Fruit fly (Drosophila melanogaster) whole organism, embryonic: ENCODE results near the gene Ifrd1.

ENCODE experiments used
- Bgb ChIP-seq: fragments of 200-800 bp; sonication (Bioruptor generic); IDR thresholded peaks from 2 replicates; pipeline ENCODE4 v1.3.6; 2022; ENCODE audit warnings: missing biosample characterization, missing genetic modification characterization; ENCODE audit not compliant: partially characterized antibody
- CG10209 ChIP-seq: fragments of 200-800 bp; sonication (Bioruptor generic); optimal IDR thresholded peaks from 3 replicates; lab custom pipeline; 2017; ENCODE audit warnings: missing biosample characterization, mild to moderate bottlenecking, missing genetic modification characterization, missing genetic modification reagents
- CG10431 ChIP-seq: fragments of 200-800 bp; sonication (Bioruptor generic); optimal IDR thresholded peaks from 3 replicates; lab custom pipeline; 2018; ENCODE audit warnings: missing biosample characterization, mild to moderate bottlenecking, missing genetic modification characterization
- CG10979 ChIP-seq: fragments of 200-800 bp; sonication (Bioruptor generic); optimal IDR thresholded peaks from 2 replicates; lab custom pipeline; 2018; ENCODE audit warnings: missing biosample characterization, mild to moderate bottlenecking, missing genetic modification characterization, moderate library complexity
- CG11504 ChIP-seq: fragments of 200-800 bp; sonication (Bioruptor generic); optimal IDR thresholded peaks from 3 replicates; lab custom pipeline; 2019; ENCODE audit warnings: missing biosample characterization, mild to moderate bottlenecking, missing genetic modification characterization, moderate library complexity
- CG11723 ChIP-seq: fragments of 200-800 bp; sonication (Bioruptor generic); optimal IDR thresholded peaks from 2 replicates; lab custom pipeline; 2017; ENCODE audit warnings: missing biosample characterization, mild to moderate bottlenecking, missing genetic modification characterization
- CG12155 ChIP-seq: fragments of 200-800 bp; sonication (Bioruptor generic); optimal IDR thresholded peaks from 3 replicates; lab custom pipeline; 2016; ENCODE audit warnings: missing biosample characterization, missing genetic modification characterization
- CG1233 ChIP-seq: fragments of 200-800 bp; sonication (Bioruptor generic); optimal IDR thresholded peaks from 4 replicates; lab custom pipeline; 2018; ENCODE audit warnings: missing biosample characterization, mild to moderate bottlenecking, missing genetic modification characterization
- CG12942 ChIP-seq: fragments of 200-800 bp; sonication (Bioruptor generic); optimal IDR thresholded peaks from 3 replicates; lab custom pipeline; 2016; ENCODE audit warnings: missing biosample characterization, missing genetic modification characterization
- CG13123 ChIP-seq: fragments of 200-800 bp; sonication (Bioruptor generic); optimal IDR thresholded peaks from 2 replicates; lab custom pipeline; 2016; ENCODE audit warnings: missing biosample characterization, missing genetic modification characterization
- CG13296 ChIP-seq: fragments of 200-800 bp; sonication (Bioruptor generic); optimal IDR thresholded peaks from 3 replicates; lab custom pipeline; 2018; ENCODE audit warnings: missing biosample characterization, mild to moderate bottlenecking, missing genetic modification characterization
- CG13424 ChIP-seq: fragments of 200-800 bp; sonication (Bioruptor generic); optimal IDR thresholded peaks from 2 replicates; lab custom pipeline; 2019; ENCODE audit warnings: missing biosample characterization, mild to moderate bottlenecking, missing genetic modification characterization, moderate library complexity
- CG13624 ChIP-seq: fragments of 200-800 bp; sonication (Bioruptor generic); optimal IDR thresholded peaks from 2 replicates; lab custom pipeline; 2016; ENCODE audit warnings: missing biosample characterization, missing genetic modification characterization
- CG13894 ChIP-seq: fragments of 200-800 bp; sonication (Bioruptor generic); optimal IDR thresholded peaks from 3 replicates; lab custom pipeline; 2018; ENCODE audit warnings: missing biosample characterization, mild to moderate bottlenecking, missing genetic modification characterization, moderate library complexity
- CG16813 ChIP-seq: fragments of 200-800 bp; sonication (Bioruptor generic); IDR thresholded peaks from 3 replicates; pipeline ENCODE4 v1.3.6; 2022; ENCODE audit warnings: missing biosample characterization, missing genetic modification characterization; ENCODE audit not compliant: partially characterized antibody
- CG17802 ChIP-seq: fragments of 200-800 bp; sonication (Bioruptor generic); optimal IDR thresholded peaks from 2 replicates; lab custom pipeline; 2018; ENCODE audit warnings: missing biosample characterization, mild to moderate bottlenecking, missing genetic modification characterization, moderate library complexity
- CG1792 ChIP-seq: fragments of 200-800 bp; sonication (Bioruptor generic); optimal IDR thresholded peaks from 2 replicates; lab custom pipeline; 2016; ENCODE audit warnings: missing biosample characterization, missing genetic modification characterization
- CG18262 ChIP-seq: fragments of 200-800 bp; optimal IDR thresholded peaks from 3 replicates; lab custom pipeline; 2019; ENCODE audit warnings: missing biosample characterization, mild to moderate bottlenecking, missing genetic modification characterization, moderate library complexity
- CG2129 ChIP-seq: fragments of 200-800 bp; sonication (Bioruptor generic); IDR thresholded peaks from 2 replicates; pipeline ENCODE4 v1.3.6; 2022; ENCODE audit warnings: missing biosample characterization, missing genetic modification characterization; ENCODE audit not compliant: partially characterized antibody
- CG2199 ChIP-seq: fragments of 200-800 bp; sonication (Bioruptor generic); IDR thresholded peaks from 3 replicates; pipeline ENCODE4 v1.3.6; 2022; ENCODE audit warnings: missing biosample characterization, missing genetic modification characterization
- CG3407 ChIP-seq: fragments of 200-800 bp; sonication (Bioruptor generic); optimal IDR thresholded peaks from 2 replicates; lab custom pipeline; 2018; ENCODE audit warnings: missing biosample characterization, mild to moderate bottlenecking, missing genetic modification characterization
- CG3847 ChIP-seq: fragments of 200-800 bp; sonication (Bioruptor generic); IDR thresholded peaks from 2 replicates; pipeline ENCODE4 v1.3.6; 2022; ENCODE audit warnings: missing biosample characterization, missing genetic modification characterization
- CG4820 ChIP-seq: fragments of 200-800 bp; sonication (Bioruptor generic); optimal IDR thresholded peaks from 3 replicates; lab custom pipeline; 2016; ENCODE audit warnings: missing biosample characterization, missing genetic modification characterization
- CG8924 ChIP-seq: fragments of 200-800 bp; optimal IDR thresholded peaks from 3 replicates; lab custom pipeline; 2019; ENCODE audit warnings: missing biosample characterization, mild to moderate bottlenecking, missing genetic modification characterization, moderate library complexity
- CoRest ChIP-seq: fragments of 200-800 bp; sonication (Bioruptor generic); optimal IDR thresholded peaks from 3 replicates; lab custom pipeline; 2018; ENCODE audit warnings: missing biosample characterization, mild to moderate bottlenecking, missing genetic modification characterization, moderate library complexity
- Doc2 ChIP-seq: fragments of 200-800 bp; sonication (Bioruptor generic); IDR thresholded peaks from 2 replicates; pipeline ENCODE4 v1.3.6; 2022; ENCODE audit warnings: missing biosample characterization, missing genetic modification characterization
- Drgx ChIP-seq: fragments of 200-800 bp; sonication (Bioruptor generic); IDR thresholded peaks from 2 replicates; pipeline ENCODE4 v1.3.6; 2022; ENCODE audit warnings: missing biosample characterization, missing genetic modification characterization
- Eip74EF ChIP-seq, 2 experiments: fragments of 200-800 bp in 1 of 2; fragments of >200 bp in 1 of 2; sonication (Bioruptor generic) in 1 of 2; optimal IDR thresholded peaks; 2 replicates each; lab custom pipeline; 2017 to 2019; ENCODE audit warnings: missing biosample characterization in 2 of 2, missing genetic modification characterization in 2 of 2, mild to moderate bottlenecking in 1 of 2, moderate library complexity in 1 of 2
- Hand ChIP-seq: fragments of 200-800 bp; sonication (Bioruptor generic); optimal IDR thresholded peaks from 2 replicates; lab custom pipeline; 2017; ENCODE audit warnings: mild to moderate bottlenecking, missing biosample characterization, missing genetic modification reagents, missing genetic modification characterization
- Meics ChIP-seq: fragments of 200-800 bp; sonication (Bioruptor generic); optimal IDR thresholded peaks from 2 replicates; lab custom pipeline; 2017; ENCODE audit warnings: missing biosample characterization, mild to moderate bottlenecking, missing genetic modification characterization
- Myb ChIP-seq: fragments of 200-800 bp; sonication (Bioruptor generic); optimal IDR thresholded peaks from 2 replicates; lab custom pipeline; 2016; ENCODE audit warnings: missing biosample characterization, missing genetic modification characterization
- Oaz ChIP-seq: fragments of 200-800 bp; sonication (Bioruptor generic); IDR thresholded peaks from 2 replicates; pipeline ENCODE4 v1.3.6; 2022; ENCODE audit warnings: missing biosample characterization, missing genetic modification characterization
- Ptx1 ChIP-seq: fragments of 200-800 bp; sonication (Bioruptor generic); IDR thresholded peaks from 2 replicates; pipeline ENCODE4 v1.3.6; 2022; ENCODE audit warnings: missing biosample characterization, missing genetic modification characterization
- Vsx1 ChIP-seq: fragments of 200-800 bp; sonication (Bioruptor generic); optimal IDR thresholded peaks from 2 replicates; lab custom pipeline; 2017; ENCODE audit warnings: missing biosample characterization, mild to moderate bottlenecking, missing genetic modification characterization, missing genetic modification reagents
- fd102C ChIP-seq: fragments of 200-800 bp; sonication (Bioruptor generic); optimal IDR thresholded peaks from 2 replicates; lab custom pipeline; 2018; ENCODE audit warnings: missing biosample characterization, mild to moderate bottlenecking, missing genetic modification characterization, moderate library complexity
- gcm ChIP-seq: fragments of 200-800 bp; sonication (Bioruptor generic); optimal IDR thresholded peaks from 2 replicates; lab custom pipeline; 2019; ENCODE audit warnings: missing biosample characterization, mild to moderate bottlenecking, missing genetic modification characterization, moderate library complexity
- gcm2 ChIP-seq: fragments of 200-800 bp; sonication (Bioruptor generic); optimal IDR thresholded peaks from 2 replicates; lab custom pipeline; 2016; ENCODE audit warnings: missing biosample characterization, missing genetic modification characterization
- gem ChIP-seq: fragments of 200-800 bp; sonication (Bioruptor generic); optimal IDR thresholded peaks from 2 replicates; lab custom pipeline; 2019; ENCODE audit warnings: missing biosample characterization, mild to moderate bottlenecking, missing genetic modification characterization, moderate library complexity
- klu ChIP-seq: fragments of 200-800 bp; sonication (Bioruptor generic); IDR thresholded peaks from 2 replicates; pipeline ENCODE4 v1.3.6; 2022; ENCODE audit warnings: missing biosample characterization, missing genetic modification characterization
- lbe ChIP-seq: fragments of 200-800 bp; sonication (Bioruptor generic); optimal IDR thresholded peaks from 2 replicates; lab custom pipeline; 2016; ENCODE audit warnings: missing biosample characterization, mild to moderate bottlenecking, missing genetic modification characterization
- lmd ChIP-seq: fragments of 200-800 bp; sonication (Bioruptor generic); IDR thresholded peaks from 2 replicates; pipeline ENCODE4 v1.3.6; 2022; ENCODE audit warnings: missing biosample characterization, missing genetic modification characterization
- lov ChIP-seq, 2 experiments: fragments of 200-800 bp in 1 of 2; fragments of >200 bp in 1 of 2; sonication (Bioruptor generic) in 1 of 2; IDR thresholded peaks in 1 of 2; optimal IDR thresholded peaks in 1 of 2; 2 replicates in 1 of 2; 3 replicates in 1 of 2; pipeline versions ENCODE4 v1.3.6 to Lab custom; 2017 to 2022; ENCODE audit warnings: missing biosample characterization in 1 of 2, missing genetic modification characterization in 1 of 2
- maf-S ChIP-seq: fragments of 200-800 bp; sonication (Bioruptor generic); optimal IDR thresholded peaks from 2 replicates; lab custom pipeline; 2016; ENCODE audit warnings: missing biosample characterization, missing genetic modification characterization
- ro ChIP-seq: fragments of 200-800 bp; sonication (Bioruptor generic); IDR thresholded peaks from 2 replicates; pipeline ENCODE4 v1.3.6; 2022; ENCODE audit warnings: missing biosample characterization, missing genetic modification characterization
- sna ChIP-seq: fragments of 200-800 bp; sonication (Bioruptor generic); IDR thresholded peaks from 2 replicates; pipeline ENCODE4 v1.3.6; 2022; ENCODE audit warnings: missing biosample characterization, missing genetic modification characterization; ENCODE audit not compliant: partially characterized antibody
- ssp ChIP-seq: fragments of 200-800 bp; sonication (Bioruptor generic); IDR thresholded peaks from 2 replicates; pipeline ENCODE4 v1.3.6; 2022; ENCODE audit warnings: missing biosample characterization, missing genetic modification characterization
- stwl ChIP-seq: fragments of 200-800 bp; sonication (Bioruptor generic); optimal IDR thresholded peaks from 3 replicates; lab custom pipeline; 2018; ENCODE audit warnings: missing biosample characterization, mild to moderate bottlenecking, missing genetic modification characterization, moderate library complexity
- toy ChIP-seq: fragments of 200-800 bp; sonication (Bioruptor generic); IDR thresholded peaks from 2 replicates; pipeline ENCODE4 v1.3.6; 2022; ENCODE audit warnings: missing biosample characterization, missing genetic modification characterization

The Ifrd1 gene

DNA sequence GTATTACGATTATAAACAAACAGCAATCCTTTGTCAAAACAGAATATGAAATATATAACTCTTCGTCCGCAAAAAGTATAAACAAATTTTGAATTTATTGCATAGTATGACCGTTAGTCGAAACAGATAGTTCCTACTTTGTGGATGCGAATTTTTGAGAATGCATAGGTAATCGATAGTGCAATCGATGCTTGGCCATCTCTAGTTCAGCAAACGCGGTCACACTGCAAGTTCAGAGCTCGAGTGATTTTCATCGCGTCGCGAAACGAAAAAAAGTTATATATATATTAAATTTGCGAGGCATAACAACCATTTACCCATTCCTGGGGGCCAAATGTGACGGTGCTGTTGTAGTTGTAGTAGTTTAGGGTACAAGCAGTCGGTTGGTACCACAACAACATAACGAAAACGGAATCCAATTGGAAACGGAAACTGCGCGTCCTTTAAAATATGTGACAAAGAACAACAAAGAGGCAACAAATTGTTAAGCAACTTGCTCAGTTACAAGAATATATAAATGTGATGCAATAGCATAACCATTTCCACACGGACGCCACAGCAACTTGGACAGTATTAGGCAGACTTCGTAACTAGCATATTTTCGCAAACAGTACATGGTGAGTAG, 17.2 kb downstream of the Ifrd1 start, which contains the start of gene CG2991 (continued):
- TF ChIP-seq CG11504 (tag; lab: Kevin White, UChicago), result peak; percentile 43
- TF ChIP-seq gcm2, result peak; percentile 24
- TF ChIP-seq Hand (GFP tag; lab: Kevin White, UChicago), result no peak
- TF ChIP-seq fd102C (GFP tag; lab: Kevin White, UChicago), result no peak
- TF ChIP-seq lov (optimal IDR thresholded peaks at IDR 0.05; lab: Kevin White, UChicago), result no peak
- no peak for TF ChIP-seq lov (GFP tag; IDR thresholded peaks at IDR 0.05; lab: Robert Waterston, UW)
- TF ChIP-seq lmd (GFP tag; lab: Robert Waterston, UW), result no peak
- TF ChIP-seq CG13424 (tag; lab: Kevin White, UChicago), result peak; percentile 11
- no peak for TF ChIP-seq klu (GFP tag; lab: Robert Waterston, UW)
- peak; percentile 87 for TF ChIP-seq sna (GFP tag; lab: Robert Waterston, UW)
- no peak for TF ChIP-seq CG10209 (GFP tag; lab: Kevin White, UChicago)
- peak; percentile 84 for TF ChIP-seq stwl
- 0 out of 3 replicates have a peak, but pooled peaks have one; percentile 40 for TF ChIP-seq CG2199 (GFP tag; lab: Robert Waterston, UW)
- no peak for TF ChIP-seq Oaz (GFP tag; lab: Robert Waterston, UW)
- no peak for TF ChIP-seq gcm (GFP tag; lab: Kevin White, UChicago)
- TF ChIP-seq CG17802 (tag; lab: Kevin White, UChicago), result no peak
- peak; percentile 31 for TF ChIP-seq CG13624
- TF ChIP-seq CG18262 (tag; lab: Kevin White, UChicago), result peak; percentile 24
- peak; percentile 11 for TF ChIP-seq gem
- TF ChIP-seq Meics, result peak; percentile 31
- TF ChIP-seq CG10431 (GFP tag; lab: Kevin White, UChicago), result peak; percentile 36
- no peak for TF ChIP-seq CG4820 (GFP tag; lab: Kevin White, UChicago)
- TF ChIP-seq CG10979 (tag; lab: Kevin White, UChicago), result peak; percentile 11
- no peak for TF ChIP-seq CG11723 (GFP tag; lab: Kevin White, UChicago)
- no peak for TF ChIP-seq Doc2 (GFP tag; lab: Robert Waterston, UW)
- peak; percentile 77 for TF ChIP-seq CG8924
- peak; percentile 16 for TF ChIP-seq CoRest (tag; lab: Kevin White, UChicago)
- no peak for TF ChIP-seq CG12942 (GFP tag; lab: Kevin White, UChicago)
- TF ChIP-seq CG12155 (GFP tag; lab: Kevin White, UChicago), result peak; percentile 20
- TF ChIP-seq CG16813 (GFP tag; lab: Robert Waterston, UW), result peak; percentile 78
- TF ChIP-seq CG1233 (GFP tag; lab: Kevin White, UChicago), result peak; percentile 25
- TF ChIP-seq Bgb (GFP tag; lab: Robert Waterston, UW), result peak; percentile 91
- peak; percentile 65 for TF ChIP-seq ssp (GFP tag; lab: Robert Waterston, UW)
- no peak for TF ChIP-seq maf-S (GFP tag; lab: Kevin White, UChicago)
- no peak for TF ChIP-seq Drgx (GFP tag; lab: Robert Waterston, UW)
- TF ChIP-seq CG1792 (GFP tag; lab: Kevin White, UChicago), result no peak
- peak; percentile 12 for TF ChIP-seq CG3407
- no peak for TF ChIP-seq ro (GFP tag; lab: Robert Waterston, UW)
- peak; percentile 38; the same call in 1 of the 2 replicates for TF ChIP-seq CG2129 (GFP tag; lab: Robert Waterston, UW)
- TF ChIP-seq toy (GFP tag; lab: Robert Waterston, UW), result no peak
- peak; percentile 34 for TF ChIP-seq Vsx1 (GFP tag; lab: Kevin White, UChicago)
- TF ChIP-seq lbe (GFP tag; lab: Kevin White, UChicago), result peak; percentile 55
- no peak for TF ChIP-seq Ptx1
- peak; percentile 18 for TF ChIP-seq CG13296 (GFP tag; lab: Kevin White, UChicago)
- peak; percentile 73 for TF ChIP-seq CG13894 (tag; lab: Kevin White, UChicago)
- TF ChIP-seq CG13123 (GFP tag; lab: Kevin White, UChicago), result no peak
- TF ChIP-seq Eip74EF (GFP tag; optimal IDR thresholded peaks at IDR 0.05; lab: Kevin White, UChicago), result peak in 1 of 2 experiments; percentile 28
- TF ChIP-seq CG3847 (GFP tag; lab: Robert Waterston, UW), result peak; percentile 50
- peak; percentile 56 for TF ChIP-seq Myb
